Fruit fly (Drosophila melanogaster) whole organism, embryonic: ENCODE measurements around the gene Neurl4.

Source experiments
- Atf3 ChIP-seq: fragments of 200-800 bp; sonication (Bioruptor generic); optimal IDR thresholded peaks from 3 replicates; lab custom pipeline; 2016; ENCODE audit warnings: missing biosample characterization, missing genetic modification characterization
- CG11085 ChIP-seq: fragments of 200-800 bp; sonication (Bioruptor generic); IDR thresholded peaks from 2 replicates; pipeline ENCODE4 v1.3.6; 2022; ENCODE audit warnings: missing biosample characterization, missing genetic modification characterization
- CG11398 ChIP-seq: fragments of 200-800 bp; sonication (Bioruptor generic); optimal IDR thresholded peaks from 2 replicates; lab custom pipeline; 2016; ENCODE audit warnings: missing biosample characterization, missing genetic modification characterization
- CG11504 ChIP-seq: fragments of 200-800 bp; sonication (Bioruptor generic); optimal IDR thresholded peaks from 3 replicates; lab custom pipeline; 2019; ENCODE audit warnings: missing biosample characterization, mild to moderate bottlenecking, missing genetic modification characterization, moderate library complexity
- CG1603 ChIP-seq: fragments of 200-800 bp; sonication (Bioruptor generic); optimal IDR thresholded peaks from 2 replicates; lab custom pipeline; 2019; ENCODE audit warnings: missing biosample characterization, mild to moderate bottlenecking, missing genetic modification characterization, moderate library complexity
- CG16813 ChIP-seq: fragments of 200-800 bp; sonication (Bioruptor generic); IDR thresholded peaks from 3 replicates; pipeline ENCODE4 v1.3.6; 2022; ENCODE audit warnings: missing biosample characterization, missing genetic modification characterization; ENCODE audit not compliant: partially characterized antibody
- CG18011 ChIP-seq: fragments of 200-800 bp; sonication (Bioruptor generic); optimal IDR thresholded peaks from 2 replicates; lab custom pipeline; 2017; ENCODE audit warnings: missing biosample characterization, missing genetic modification characterization, mild to moderate bottlenecking, moderate library complexity, missing genotype
- CG30020 ChIP-seq: fragments of 200-800 bp; optimal IDR thresholded peaks from 2 replicates; lab custom pipeline; 2019; ENCODE audit warnings: missing biosample characterization, mild to moderate bottlenecking, missing genetic modification characterization, moderate library complexity
- CG30431 ChIP-seq: fragments of 200-800 bp; sonication (Bioruptor generic); optimal IDR thresholded peaks from 2 replicates; lab custom pipeline; 2017; ENCODE audit warnings: missing biosample characterization, missing genetic modification characterization
- CG31441 ChIP-seq: fragments of 200-800 bp; sonication (Bioruptor generic); IDR thresholded peaks from 2 replicates; pipeline ENCODE4 v1.3.6; 2022; ENCODE audit warnings: missing biosample characterization, missing genetic modification characterization
- CG33213 ChIP-seq: fragments of 200-800 bp; sonication (Bioruptor generic); optimal IDR thresholded peaks from 3 replicates; lab custom pipeline; 2016; ENCODE audit warnings: missing biosample characterization, missing genetic modification characterization
- CG3995 ChIP-seq: fragments of 200-800 bp; sonication (Bioruptor generic); optimal IDR thresholded peaks from 3 replicates; lab custom pipeline; 2016; ENCODE audit warnings: missing biosample characterization, missing genetic modification characterization
- CG4404 ChIP-seq: fragments of 200-800 bp; sonication (Bioruptor generic); IDR thresholded peaks from 2 replicates; pipeline ENCODE4 v1.3.6; 2022; ENCODE audit warnings: missing biosample characterization, missing genetic modification characterization
- CG4424 ChIP-seq: fragments of 200-800 bp; sonication (Bioruptor generic); optimal IDR thresholded peaks from 3 replicates; lab custom pipeline; 2016; ENCODE audit warnings: missing biosample characterization, missing genetic modification characterization
- CG4820 ChIP-seq: fragments of 200-800 bp; sonication (Bioruptor generic); optimal IDR thresholded peaks from 3 replicates; lab custom pipeline; 2016; ENCODE audit warnings: missing biosample characterization, missing genetic modification characterization
- CG7271 ChIP-seq: fragments of 200-800 bp; sonication (Bioruptor generic); optimal IDR thresholded peaks from 2 replicates; lab custom pipeline; 2018; ENCODE audit warnings: missing biosample characterization, mild to moderate bottlenecking, missing genetic modification characterization, moderate library complexity
- CG7556 ChIP-seq: fragments of 200-800 bp; sonication (Bioruptor generic); optimal IDR thresholded peaks from 2 replicates; lab custom pipeline; 2017; ENCODE audit warnings: missing biosample characterization, mild to moderate bottlenecking, missing genetic modification characterization
- CG7839 ChIP-seq: fragments of 200-800 bp; sonication (Bioruptor generic); optimal IDR thresholded peaks from 3 replicates; lab custom pipeline; 2018; ENCODE audit warnings: missing biosample characterization, mild to moderate bottlenecking, missing genetic modification characterization, moderate library complexity
- CG7963 ChIP-seq: fragments of 200-800 bp; sonication (Bioruptor generic); IDR thresholded peaks from 3 replicates; pipeline ENCODE4 v1.3.6; 2022; ENCODE audit warnings: missing biosample characterization, missing genetic modification characterization; ENCODE audit not compliant: partially characterized antibody
- CG9817 ChIP-seq: fragments of 200-800 bp; sonication (Bioruptor generic); optimal IDR thresholded peaks from 2 replicates; lab custom pipeline; 2018; ENCODE audit warnings: missing biosample characterization, mild to moderate bottlenecking, missing genetic modification characterization, moderate library complexity
- Dref ChIP-seq: fragments of 200-800 bp; sonication (Bioruptor generic); IDR thresholded peaks from 2 replicates; pipeline ENCODE4 v1.3.6; 2022; ENCODE audit warnings: missing biosample characterization, missing genetic modification characterization
- E2f1 ChIP-seq: fragments of 200-800 bp; sonication (Bioruptor generic); IDR thresholded peaks from 2 replicates; pipeline ENCODE4 v1.3.6; 2022; ENCODE audit warnings: missing biosample characterization, missing genetic modification characterization
- E2f2 ChIP-seq: fragments of 200-800 bp; sonication (Bioruptor generic); IDR thresholded peaks from 2 replicates; pipeline ENCODE4 v1.3.6; 2022; ENCODE audit warnings: missing biosample characterization, missing genetic modification characterization
- Fer1 ChIP-seq: fragments of 200-800 bp; sonication (Bioruptor generic); optimal IDR thresholded peaks from 2 replicates; lab custom pipeline; 2017; ENCODE audit warnings: missing biosample characterization, mild to moderate bottlenecking, missing genetic modification characterization
- HHEX ChIP-seq: fragments of 200-800 bp; sonication (Bioruptor generic); optimal IDR thresholded peaks from 3 replicates; lab custom pipeline; 2017; ENCODE audit warnings: missing biosample characterization, mild to moderate bottlenecking, missing genetic modification characterization, missing genetic modification reagents
- Hr51 ChIP-seq, 2 experiments: fragments of 200-800 bp; sonication (Bioruptor generic); optimal IDR thresholded peaks; 2 replicates in 1 of 2; 3 replicates in 1 of 2; lab custom pipeline; 2016 to 2018; ENCODE audit warnings: missing biosample characterization in 2 of 2, missing genetic modification characterization in 2 of 2, mild to moderate bottlenecking in 1 of 2, moderate library complexity in 1 of 2
- Jarid2 ChIP-seq: fragments of 200-800 bp; sonication (Bioruptor generic); optimal IDR thresholded peaks from 3 replicates; lab custom pipeline; 2017; ENCODE audit warnings: mild to moderate bottlenecking, missing biosample characterization, missing genetic modification reagents, missing genetic modification characterization
- MBD-R2 ChIP-seq: fragments of 200-800 bp; sonication (Bioruptor generic); IDR thresholded peaks from 2 replicates; pipeline ENCODE4 v1.3.6; 2022; ENCODE audit warnings: missing biosample characterization, missing genetic modification characterization
- Mad ChIP-seq: fragments of 200-800 bp; sonication (Bioruptor generic); optimal IDR thresholded peaks from 2 replicates; lab custom pipeline; 2016; ENCODE audit warnings: missing biosample characterization, missing genetic modification characterization
- NK7.1 ChIP-seq: fragments of 200-800 bp; sonication (Bioruptor generic); optimal IDR thresholded peaks from 3 replicates; lab custom pipeline; 2016; ENCODE audit warnings: missing biosample characterization, missing genetic modification characterization
- NfI ChIP-seq: fragments of 200-800 bp; sonication (Bioruptor generic); optimal IDR thresholded peaks from 3 replicates; lab custom pipeline; 2018; ENCODE audit warnings: missing biosample characterization, mild to moderate bottlenecking, missing genetic modification characterization, moderate library complexity
- Side ChIP-seq: fragments of 200-800 bp; sonication (Bioruptor generic); optimal IDR thresholded peaks from 2 replicates; lab custom pipeline; 2016; ENCODE audit warnings: missing biosample characterization, missing genetic modification characterization
- ab ChIP-seq: fragments of 200-800 bp; sonication (Bioruptor generic); optimal IDR thresholded peaks from 2 replicates; lab custom pipeline; 2016; ENCODE audit warnings: missing biosample characterization, missing genetic modification characterization
- ase ChIP-seq: fragments of 200-800 bp; sonication (Bioruptor generic); IDR thresholded peaks from 3 replicates; pipeline ENCODE4 v1.3.6; 2022; ENCODE audit warnings: missing biosample characterization, missing genetic modification characterization
- bigmax ChIP-seq: fragments of 200-800 bp; sonication (Bioruptor generic); optimal IDR thresholded peaks from 2 replicates; lab custom pipeline; 2018; ENCODE audit warnings: missing biosample characterization, mild to moderate bottlenecking, missing genetic modification characterization
- crc ChIP-seq: fragments of 200-800 bp; sonication (Bioruptor generic); optimal IDR thresholded peaks from 2 replicates; lab custom pipeline; 2016; ENCODE audit warnings: missing biosample characterization, missing genetic modification characterization
- croc ChIP-seq: fragments of 200-800 bp; sonication (Bioruptor generic); conservative IDR thresholded peaks from 3 replicates; pipeline ENCODE4 v1.3.6; 2022; ENCODE audit warnings: missing biosample characterization, missing genetic modification characterization
- dan ChIP-seq: fragments of 200-800 bp; sonication (Bioruptor generic); IDR thresholded peaks from 2 replicates; pipeline ENCODE4 v1.3.6; 2022; ENCODE audit warnings: missing biosample characterization, missing genetic modification characterization
- dati ChIP-seq: fragments of 200-800 bp; sonication (Bioruptor generic); IDR thresholded peaks from 2 replicates; pipeline ENCODE4 v1.3.6; 2022; ENCODE audit warnings: missing biosample characterization, missing genetic modification characterization
- dmrt99B ChIP-seq: fragments of 200-800 bp; sonication (Bioruptor generic); optimal IDR thresholded peaks from 2 replicates; lab custom pipeline; 2018; ENCODE audit warnings: missing biosample characterization, mild to moderate bottlenecking, missing genetic modification characterization, moderate library complexity
- gce ChIP-seq: fragments of 200-800 bp; sonication (Bioruptor generic); IDR thresholded peaks from 3 replicates; pipeline ENCODE4 v1.3.6; 2022; ENCODE audit warnings: missing biosample characterization, missing genetic modification characterization
- kah ChIP-seq: fragments of 200-800 bp; sonication (Bioruptor generic); optimal IDR thresholded peaks from 2 replicates; lab custom pipeline; 2018; ENCODE audit warnings: missing biosample characterization, mild to moderate bottlenecking, missing genetic modification characterization
- lab ChIP-seq: fragments of 200-800 bp; sonication (Bioruptor generic); optimal IDR thresholded peaks from 3 replicates; lab custom pipeline; 2017; ENCODE audit warnings: missing biosample characterization, missing genetic modification characterization, mild to moderate bottlenecking, moderate library complexity, missing genetic modification reagents
- nom ChIP-seq: fragments of 200-800 bp; sonication (Bioruptor generic); optimal IDR thresholded peaks from 2 replicates; lab custom pipeline; 2017; ENCODE audit warnings: missing biosample characterization, missing genetic modification characterization, mild to moderate bottlenecking, moderate library complexity, missing genetic modification reagents
- p53 ChIP-seq: fragments of 200-800 bp; sonication (Bioruptor generic); optimal IDR thresholded peaks from 2 replicates; lab custom pipeline; 2016; ENCODE audit warnings: missing biosample characterization, missing genetic modification characterization
- ro ChIP-seq: fragments of 200-800 bp; sonication (Bioruptor generic); IDR thresholded peaks from 2 replicates; pipeline ENCODE4 v1.3.6; 2022; ENCODE audit warnings: missing biosample characterization, missing genetic modification characterization
- sug ChIP-seq: fragments of 200-800 bp; optimal IDR thresholded peaks from 2 replicates; lab custom pipeline; 2019; ENCODE audit warnings: missing biosample characterization, mild to moderate bottlenecking, missing genetic modification characterization, moderate library complexity
- tap ChIP-seq: fragments of 200-800 bp; optimal IDR thresholded peaks from 3 replicates; lab custom pipeline; 2019; ENCODE audit warnings: missing biosample characterization, mild to moderate bottlenecking, missing genetic modification characterization, moderate library complexity
- tio ChIP-seq: fragments of 200-800 bp; sonication (Bioruptor generic); optimal IDR thresholded peaks from 2 replicates; lab custom pipeline; 2017; ENCODE audit warnings: missing biosample characterization, missing genetic modification characterization, inconsistent platforms

Neurl4 gene

DNA sequence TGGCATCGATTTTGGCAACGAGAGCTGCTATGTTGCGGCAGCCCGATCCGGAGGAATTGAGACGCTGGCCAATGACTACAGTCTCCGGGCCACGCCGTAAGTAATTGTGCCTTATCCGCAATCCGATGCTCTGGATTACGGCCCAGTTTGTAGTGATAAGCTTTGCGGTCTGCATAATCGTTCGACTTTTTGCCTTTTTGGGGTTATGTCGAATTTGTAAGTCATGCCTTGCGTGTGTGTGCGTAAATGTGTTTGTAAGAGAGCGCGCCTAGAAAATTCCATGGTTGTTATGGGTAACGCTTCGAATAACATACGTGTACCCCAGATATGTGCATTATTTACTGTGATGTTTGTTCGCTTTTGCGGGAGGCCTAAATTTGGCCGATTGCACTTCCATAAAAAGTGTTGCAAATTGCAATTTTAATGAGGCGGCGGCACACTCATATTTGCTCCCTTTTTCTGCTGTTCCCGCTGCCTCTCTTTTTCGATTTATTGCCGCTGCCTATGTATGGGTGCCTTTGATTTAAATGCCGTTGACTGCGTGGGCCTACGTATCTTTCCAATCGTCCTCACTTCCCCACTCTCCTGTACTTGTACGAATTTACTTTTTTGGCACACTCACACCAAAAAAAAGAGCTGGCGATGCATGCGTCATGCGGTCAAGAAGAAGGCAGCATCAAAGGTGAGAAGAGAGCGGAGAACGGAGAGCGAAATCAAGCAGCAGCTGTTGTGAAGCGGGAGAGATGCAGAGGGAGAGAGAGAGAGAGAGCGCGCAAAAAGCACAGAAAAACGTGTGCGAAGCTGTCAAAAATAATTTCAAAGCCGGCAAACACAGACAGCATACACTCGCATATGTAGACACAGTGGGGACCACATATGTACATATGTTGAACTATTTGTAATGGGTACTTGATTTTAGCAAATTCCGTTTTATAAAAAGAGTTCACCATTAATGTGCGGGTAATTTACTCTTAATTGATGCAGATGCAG is 11.7 kb downstream of the Neurl4 start (continued):
- TF ChIP-seq bigmax (peak; percentile 97), Dref (GFP tag; lab: Robert Waterston, UW) (no peak), CG1603 (tag; lab: Kevin White, UChicago) (no peak), CG4820 (GFP tag; lab: Kevin White, UChicago) (no peak), CG7963 (GFP tag; lab: Robert Waterston, UW) (no peak), CG30020 (no peak), sug (tag; lab: Kevin White, UChicago) (peak; percentile 7), nom (peak; percentile 10), CG33213 (no peak), MBD-R2 (GFP tag; lab: Robert Waterston, UW) (peak; percentile 40), CG16813 (no peak), CG11504 (no peak), Mad (GFP tag; lab: Kevin White, UChicago) (no peak), CG18011 (GFP tag; lab: Kevin White, UChicago) (no peak), CG7839 (tag; lab: Kevin White, UChicago) (no peak), E2f1 (GFP tag; lab: Robert Waterston, UW) (peak; percentile 56; the same call in 1 of the 2 replicates), CG7271 (tag; lab: Kevin White, UChicago) (no peak), CG31441 (GFP tag; lab: Robert Waterston, UW) (no peak), CG11085 (no peak), CG30431 (no peak), NfI (GFP tag; lab: Kevin White, UChicago) (no peak), CG9817 (no peak), E2f2 (GFP tag; lab: Robert Waterston, UW) (peak; percentile 16; the same call in 1 of the 2 replicates), CG3995 (GFP tag; lab: Kevin White, UChicago) (no peak), gce (GFP tag; lab: Robert Waterston, UW) (no peak), kah (peak; percentile 35), croc (GFP tag; lab: Robert Waterston, UW) (no peak), HHEX (GFP tag; lab: Kevin White, UChicago) (no peak), ase (GFP tag; lab: Robert Waterston, UW) (no peak), CG4424 (no peak), ro (no peak), Hr51 (GFP tag; optimal IDR thresholded peaks at IDR 0.05; lab: Kevin White, UChicago) (no peak), NK7.1 (GFP tag; lab: Kevin White, UChicago) (no peak), CG11398 (no peak), dan (GFP tag; lab: Robert Waterston, UW) (no peak), Fer1 (GFP tag; lab: Kevin White, UChicago) (no peak), Atf3 (no peak), dmrt99B (tag; lab: Kevin White, UChicago) (no peak), tio (GFP tag; lab: Kevin White, UChicago) (no peak), p53 (no peak), Side (GFP tag; lab: Kevin White, UChicago) (no peak), CG4404 (no peak), Jarid2 (GFP tag; lab: Kevin White, UChicago) (no peak), ab (GFP tag; lab: Kevin White, UChicago) (no peak), lab (GFP tag; lab: Kevin White, UChicago) (no peak), CG7556 (GFP tag; lab: Kevin White, UChicago) (no peak), tap (no peak), crc (no peak), dati (GFP tag; lab: Robert Waterston, UW) (no peak)
